Fruit fly (Drosophila melanogaster) whole organism, pupa: Measurements from ENCODE around the gene Trx2.

Experiments
- CG12605 ChIP-seq: fragments of 200-800 bp; sonication (Bioruptor generic); IDR thresholded peaks from 2 replicates; pipeline ENCODE4 v1.3.6; 2022; ENCODE audit warnings: missing biosample characterization, missing genetic modification characterization
- CG15710 ChIP-seq: fragments of 200-800 bp; sonication (Bioruptor generic); optimal IDR thresholded peaks from 2 replicates; lab custom pipeline; 2018; ENCODE audit warnings: missing biosample characterization, mild to moderate bottlenecking, missing genetic modification characterization, moderate library complexity
- CG17806 ChIP-seq: fragments of 200-800 bp; sonication (Bioruptor generic); optimal IDR thresholded peaks from 2 replicates; lab custom pipeline; 2018; ENCODE audit warnings: missing biosample characterization, mild to moderate bottlenecking, missing genetic modification characterization, moderate library complexity
- CG34367 ChIP-seq: fragments of 200-800 bp; sonication (Bioruptor generic); optimal IDR thresholded peaks from 2 replicates; lab custom pipeline; 2018; ENCODE audit warnings: missing biosample characterization, mild to moderate bottlenecking, missing genetic modification characterization
- EcR ChIP-seq: fragments of 200-800 bp; sonication (Bioruptor generic); optimal IDR thresholded peaks from 3 replicates; lab custom pipeline; 2019; ENCODE audit warnings: missing biosample characterization, missing genetic modification characterization, mild to moderate bottlenecking, moderate library complexity, missing genetic modification reagents

- TF ChIP-seq CG12605 (GFP tag; lab: Robert Waterston, UW) (no peak), EcR (GFP tag; lab: Kevin White, UChicago) (no peak), CG17806 (no peak), CG15710 (tag; lab: Kevin White, UChicago) (no peak), CG34367 (no peak)
Measured at dm6 chr2L:9625185-9625584, 12.2 kb downstream of the Trx2 start, which contains the start of gene CG31882.
